Fruit fly (Drosophila melanogaster) whole organism, pupa: ENCODE measurements around the gene Egfrap.

Experiments used
- CG4496 ChIP-seq: fragments of 200-800 bp; sonication (Bioruptor generic); IDR thresholded peaks from 3 replicates; pipeline ENCODE4 v1.3.6; 2022; ENCODE audit warnings: missing biosample characterization, missing genetic modification characterization
- EcR ChIP-seq: fragments of 200-800 bp; sonication (Bioruptor generic); optimal IDR thresholded peaks from 3 replicates; lab custom pipeline; 2019; ENCODE audit warnings: missing biosample characterization, missing genetic modification characterization, mild to moderate bottlenecking, moderate library complexity, missing genetic modification reagents
- Snoo ChIP-seq: fragments of 200-800 bp; sonication (Bioruptor generic); optimal IDR thresholded peaks from 3 replicates; lab custom pipeline; 2017; ENCODE audit warnings: missing biosample characterization, mild to moderate bottlenecking, missing genetic modification characterization, inconsistent platforms

dm6 chr3L:5940431-5940830, 10.0 kb downstream of the Egfrap start:
- TF ChIP-seq CG4496 (GFP tag; lab: Robert Waterston, UW) (0 out of 3 replicates have a peak, but pooled peaks have one; percentile 15), EcR (GFP tag; lab: Kevin White, UChicago) (no peak), Snoo (tag; lab: Kevin White, UChicago) (no peak)
